Fruit fly (Drosophila melanogaster) whole organism, pupa: ENCODE data around the gene PIG-S.

Experiments
- CG10348 ChIP-seq: fragments of 200-800 bp; sonication (Bioruptor generic); IDR thresholded peaks from 2 replicates; pipeline ENCODE4 v1.3.6; 2022; ENCODE audit warnings: missing biosample characterization, missing genetic modification characterization
- CG12605 ChIP-seq: fragments of 200-800 bp; sonication (Bioruptor generic); IDR thresholded peaks from 2 replicates; pipeline ENCODE4 v1.3.6; 2022; ENCODE audit warnings: missing biosample characterization, missing genetic modification characterization
- CG13204 ChIP-seq: fragments of 200-800 bp; sonication (Bioruptor generic); optimal IDR thresholded peaks from 2 replicates; lab custom pipeline; 2018; ENCODE audit warnings: missing biosample characterization, mild to moderate bottlenecking, missing genetic modification characterization, moderate library complexity
- CG14655 ChIP-seq: fragments of 200-800 bp; sonication (Bioruptor generic); optimal IDR thresholded peaks from 3 replicates; lab custom pipeline; 2017; ENCODE audit warnings: mild to moderate bottlenecking, missing biosample characterization, missing genetic modification reagents, missing genetic modification characterization
- CG15710 ChIP-seq: fragments of 200-800 bp; sonication (Bioruptor generic); optimal IDR thresholded peaks from 2 replicates; lab custom pipeline; 2018; ENCODE audit warnings: missing biosample characterization, mild to moderate bottlenecking, missing genetic modification characterization, moderate library complexity
- CG17806 ChIP-seq: fragments of 200-800 bp; sonication (Bioruptor generic); optimal IDR thresholded peaks from 2 replicates; lab custom pipeline; 2018; ENCODE audit warnings: missing biosample characterization, mild to moderate bottlenecking, missing genetic modification characterization, moderate library complexity
- CG32121 ChIP-seq: fragments of 200-800 bp; sonication (Bioruptor generic); IDR thresholded peaks from 2 replicates; pipeline ENCODE4 v1.3.6; 2022; ENCODE audit warnings: missing biosample characterization, missing genetic modification characterization
- CG34367 ChIP-seq: fragments of 200-800 bp; sonication (Bioruptor generic); optimal IDR thresholded peaks from 2 replicates; lab custom pipeline; 2018; ENCODE audit warnings: missing biosample characterization, mild to moderate bottlenecking, missing genetic modification characterization
- CG4496 ChIP-seq: fragments of 200-800 bp; sonication (Bioruptor generic); IDR thresholded peaks from 3 replicates; pipeline ENCODE4 v1.3.6; 2022; ENCODE audit warnings: missing biosample characterization, missing genetic modification characterization
- CG8159 ChIP-seq: fragments of 200-800 bp; sonication (Bioruptor generic); optimal IDR thresholded peaks from 3 replicates; lab custom pipeline; 2018; ENCODE audit warnings: missing biosample characterization, mild to moderate bottlenecking, missing genetic modification characterization, moderate library complexity
- CG8301 ChIP-seq: fragments of 200-800 bp; sonication (Bioruptor generic); optimal IDR thresholded peaks from 2 replicates; lab custom pipeline; 2018; ENCODE audit warnings: missing biosample characterization, mild to moderate bottlenecking, missing genetic modification characterization
- CG9948 ChIP-seq: fragments of 200-800 bp; sonication (Bioruptor generic); optimal IDR thresholded peaks from 2 replicates; lab custom pipeline; 2018; ENCODE audit warnings: missing biosample characterization, mild to moderate bottlenecking, missing genetic modification characterization, moderate library complexity
- D1 ChIP-seq: fragments of 200-800 bp; sonication (Bioruptor generic); optimal IDR thresholded peaks from 2 replicates; lab custom pipeline; 2018; ENCODE audit warnings: missing biosample characterization, mild to moderate bottlenecking, missing genetic modification characterization, moderate library complexity
- EcR ChIP-seq: fragments of 200-800 bp; sonication (Bioruptor generic); optimal IDR thresholded peaks from 3 replicates; lab custom pipeline; 2019; ENCODE audit warnings: missing biosample characterization, missing genetic modification characterization, mild to moderate bottlenecking, moderate library complexity, missing genetic modification reagents
- Ets98B ChIP-seq: fragments of 200-800 bp; sonication (Bioruptor generic); IDR thresholded peaks from 2 replicates; pipeline ENCODE4 v1.3.6; 2022; ENCODE audit warnings: missing biosample characterization, missing genetic modification characterization
- Pif1A ChIP-seq: fragments of 200-800 bp; sonication (Bioruptor generic); optimal IDR thresholded peaks from 3 replicates; lab custom pipeline; 2016; ENCODE audit warnings: missing biosample characterization, missing genetic modification characterization
- Pif1B ChIP-seq: fragments of 200-800 bp; sonication (Bioruptor generic); optimal IDR thresholded peaks from 3 replicates; lab custom pipeline; 2016; ENCODE audit warnings: missing biosample characterization, missing genetic modification characterization
- Snoo ChIP-seq: fragments of 200-800 bp; sonication (Bioruptor generic); optimal IDR thresholded peaks from 3 replicates; lab custom pipeline; 2017; ENCODE audit warnings: missing biosample characterization, mild to moderate bottlenecking, missing genetic modification characterization, inconsistent platforms
- fd96Ca ChIP-seq: fragments of 200-800 bp; sonication (Bioruptor generic); IDR thresholded peaks from 3 replicates; pipeline ENCODE4 v1.3.6; 2022; ENCODE audit warnings: missing biosample characterization, missing genetic modification characterization
- gl ChIP-seq: fragments of 200-800 bp; sonication (Bioruptor generic); optimal IDR thresholded peaks from 2 replicates; lab custom pipeline; 2018; ENCODE audit warnings: missing biosample characterization, mild to moderate bottlenecking, missing genetic modification characterization
- rn ChIP-seq: fragments of 200-800 bp; sonication (Bioruptor generic); IDR thresholded peaks from 2 replicates; pipeline ENCODE4 v1.3.6; 2022; ENCODE audit warnings: missing biosample characterization, missing genetic modification characterization

The PIG-S gene

dm6 chr3R:24944920-24945853 is 27.5 kb upstream of the PIG-S start, which contains the start of the genes ssh and Nmnat:
TSS of gene ssh (minus strand) at chr3R:24944956.
TSS of gene Nmnat (plus strand) at chr3R:24945237.
- TF ChIP-seq CG10348 (GFP tag; lab: Robert Waterston, UW), result no peak
- no peak for TF ChIP-seq CG12605 (GFP tag; lab: Robert Waterston, UW)
- no peak for TF ChIP-seq Pif1B (GFP tag; lab: Kevin White, UChicago)
- TF ChIP-seq fd96Ca (GFP tag; lab: Robert Waterston, UW), result 0 out of 3 replicates have a peak, but pooled peaks have one; percentile 13
- TF ChIP-seq CG4496 (GFP tag; lab: Robert Waterston, UW), result 0 out of 3 replicates have a peak, but pooled peaks have one; percentile 28
- no peak for TF ChIP-seq CG8301
- TF ChIP-seq EcR (GFP tag; lab: Kevin White, UChicago), result no peak
- TF ChIP-seq D1 (tag; lab: Kevin White, UChicago), result no peak
- no peak for TF ChIP-seq CG9948 (tag; lab: Kevin White, UChicago)
- TF ChIP-seq rn, result no peak
- TF ChIP-seq CG17806 (tag; lab: Kevin White, UChicago), result no peak

dm6 chr3R:24938049-24938448 is 20.4 kb upstream of the PIG-S start, which contains the start of gene Osbp:
TSS of gene Osbp (minus strand) at chr3R:24938222.
- TF ChIP-seq CG9948 (tag; lab: Kevin White, UChicago) (no peak), CG8301 (no peak), D1 (tag; lab: Kevin White, UChicago) (no peak), CG14655 (no peak), CG15710 (tag; lab: Kevin White, UChicago) (no peak), EcR (GFP tag; lab: Kevin White, UChicago) (no peak), Snoo (tag; lab: Kevin White, UChicago) (peak; percentile 2), Ets98B (no peak)

dm6 chr3R:24935758-24936157 is 18.1 kb upstream of the PIG-S start:
- TF ChIP-seq CG10348 (GFP tag; lab: Robert Waterston, UW) (no peak), gl (tag; lab: Kevin White, UChicago) (peak; percentile 43)

DNA sequence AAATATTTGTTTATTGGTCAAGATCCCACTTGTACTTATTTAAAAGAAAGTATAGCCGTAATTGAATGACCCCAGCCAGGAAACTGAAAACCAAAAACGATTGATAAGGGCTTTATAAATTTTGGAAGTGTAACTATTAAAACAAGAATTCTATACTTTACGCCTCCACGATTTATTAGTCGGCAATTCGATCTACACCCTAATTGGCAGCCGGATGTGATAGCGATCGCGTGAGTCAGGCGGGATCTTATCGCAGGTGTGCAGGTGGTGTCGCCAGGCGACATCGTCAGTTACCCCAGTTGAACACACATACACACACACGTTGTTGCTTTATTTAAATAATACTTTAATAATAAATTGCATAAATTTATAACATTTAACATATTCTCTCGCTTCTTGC is 16.9 kb upstream of the PIG-S start:
- TF ChIP-seq CG17806 (tag; lab: Kevin White, UChicago), result no peak
- TF ChIP-seq Pif1A (GFP tag; lab: Kevin White, UChicago), result no peak
- TF ChIP-seq fd96Ca (GFP tag; lab: Robert Waterston, UW), result no peak
- no peak for TF ChIP-seq CG8301
- no peak for TF ChIP-seq Snoo (tag; lab: Kevin White, UChicago)
- TF ChIP-seq gl (tag; lab: Kevin White, UChicago), result no peak
- no peak for TF ChIP-seq CG4496 (GFP tag; lab: Robert Waterston, UW)
- TF ChIP-seq CG14655, result no peak
- TF ChIP-seq Pif1B (GFP tag; lab: Kevin White, UChicago), result no peak
- no peak for TF ChIP-seq EcR (GFP tag; lab: Kevin White, UChicago)
- no peak for TF ChIP-seq CG8159 (tag; lab: Kevin White, UChicago)
- no peak for TF ChIP-seq D1 (tag; lab: Kevin White, UChicago)
- no peak for TF ChIP-seq Ets98B
- TF ChIP-seq rn, result no peak
- TF ChIP-seq CG34367 (tag; lab: Kevin White, UChicago), result no peak
- TF ChIP-seq CG9948 (tag; lab: Kevin White, UChicago), result no peak
- no peak for TF ChIP-seq CG15710 (tag; lab: Kevin White, UChicago)
- no peak for TF ChIP-seq CG12605 (GFP tag; lab: Robert Waterston, UW)
- no peak for TF ChIP-seq CG10348 (GFP tag; lab: Robert Waterston, UW)
- TF ChIP-seq CG32121 (GFP tag; lab: Robert Waterston, UW), result no peak

DNA sequence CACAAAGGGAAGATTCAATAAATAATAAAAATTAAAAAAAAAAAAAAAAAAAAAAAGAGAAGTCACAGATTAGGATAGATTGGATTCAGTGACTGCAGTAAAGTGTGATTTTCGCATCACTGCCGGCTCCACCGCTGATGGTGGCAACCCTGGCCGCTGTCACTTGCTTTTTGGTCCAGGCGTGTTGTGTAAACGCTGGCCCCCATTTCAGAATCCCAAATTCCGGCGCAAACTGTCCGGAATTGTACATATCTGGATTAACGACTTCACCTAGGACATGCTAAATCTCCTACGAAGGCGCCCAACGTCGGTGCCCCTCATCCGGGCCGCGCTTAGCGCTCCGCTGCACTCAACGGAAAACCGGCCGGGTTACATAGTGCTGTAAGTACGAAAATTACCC is 14.2 kb upstream of the PIG-S start, which contains the start of gene CG11771:
TSS of gene CG11771 (plus strand) at position 155 of the 400 bp plus-strand sequence.
- TF ChIP-seq CG32121 (GFP tag; lab: Robert Waterston, UW), result peak; percentile 21; the same call in 1 of the 2 replicates
- TF ChIP-seq D1 (tag; lab: Kevin White, UChicago), result no peak

dm6 chr3R:24926752-24927320 is 9.2 kb upstream of the PIG-S start:
- TF ChIP-seq Snoo (tag; lab: Kevin White, UChicago) (no peak), CG14655 (no peak), CG34367 (tag; lab: Kevin White, UChicago) (no peak), CG12605 (GFP tag; lab: Robert Waterston, UW) (no peak), CG8301 (no peak), Pif1B (GFP tag; lab: Kevin White, UChicago) (no peak), Pif1A (GFP tag; lab: Kevin White, UChicago) (no peak), D1 (tag; lab: Kevin White, UChicago) (no peak), fd96Ca (GFP tag; lab: Robert Waterston, UW) (no peak), Ets98B (no peak), CG17806 (tag; lab: Kevin White, UChicago) (no peak), CG32121 (GFP tag; lab: Robert Waterston, UW) (no peak), CG4496 (GFP tag; lab: Robert Waterston, UW) (no peak), CG8159 (tag; lab: Kevin White, UChicago) (no peak), CG9948 (tag; lab: Kevin White, UChicago) (no peak), CG13204 (GFP tag; lab: Kevin White, UChicago) (no peak), gl (tag; lab: Kevin White, UChicago) (no peak), EcR (GFP tag; lab: Kevin White, UChicago) (no peak)
